Worm (Caenorhabditis elegans) whole organism, L4 larva: ENCODE results near the gene dlg-1.

Experiments used
- F10B5.3 ChIP-seq: sonication (generic microtip); optimal IDR thresholded peaks from 2 replicates; lab custom pipeline; 2016; ENCODE audit warnings: mild to moderate bottlenecking, missing genetic modification characterization, missing compliant biosample characterization
- F44E2.7 ChIP-seq: fragments of 200-800 bp; sonication (Bioruptor generic); IDR thresholded peaks from 2 replicates; pipeline ENCODE4 v2.1.2; 2022; ENCODE audit warnings: missing genetic modification characterization, missing compliant biosample characterization
- F49E8.2 ChIP-seq: sonication (generic microtip); optimal IDR thresholded peaks from 2 replicates; lab custom pipeline; 2016; ENCODE audit warnings: missing compliant biosample characterization, mild to moderate bottlenecking, missing genetic modification characterization, borderline replicate concordance
- ZK337.2 ChIP-seq: fragments of 200-800 bp; sonication (Bioruptor generic); IDR thresholded peaks from 2 replicates; pipeline ENCODE4 v1.3.6; 2022; ENCODE audit warnings: missing genetic modification reagents, missing genetic modification characterization, missing compliant biosample characterization
- aha-1 ChIP-seq: fragments of 150-350 bp; peaks from one replicate; lab custom pipeline; 2014; ENCODE audit warnings: missing biosample characterization, missing genetic modification characterization
- ama-1 ChIP-seq: fragments of 150-350 bp; optimal IDR thresholded peaks from 2 replicates; lab custom pipeline; 2014; ENCODE audit warnings: inconsistent platforms, mixed read lengths
- attf-4 ChIP-seq: sonication (generic microtip); optimal IDR thresholded peaks from 3 replicates; lab custom pipeline; 2017; ENCODE audit warnings: missing biosample characterization, missing genetic modification characterization
- ceh-20 ChIP-seq: fragments of 200-800 bp; sonication (Bioruptor generic); IDR thresholded peaks from 2 replicates; pipeline ENCODE4 v1.3.6; 2022; ENCODE audit warnings: missing genetic modification reagents, missing genetic modification characterization, missing compliant biosample characterization
- ceh-62 ChIP-seq: sonication (generic microtip); optimal IDR thresholded peaks from 2 replicates; lab custom pipeline; 2017; ENCODE audit warnings: missing biosample characterization, missing genetic modification characterization
- ceh-82 ChIP-seq: sonication (generic microtip); optimal IDR thresholded peaks from 2 replicates; lab custom pipeline; 2017; ENCODE audit warnings: missing biosample characterization, missing genetic modification characterization
- daf-16 ChIP-seq, 3 experiments: sonication (generic microtip); optimal IDR thresholded peaks; 2 replicates each; lab custom pipeline; 2016 to 2017; ENCODE audit warnings: missing genetic modification characterization in 3 of 3, missing genetic modification reagents in 3 of 3, mild to moderate bottlenecking in 2 of 3, missing compliant biosample characterization in 2 of 3, missing biosample characterization in 1 of 3, moderate library complexity in 1 of 3
- daf-19 ChIP-seq: fragments of 200-800 bp; sonication (Bioruptor generic); conservative IDR thresholded peaks from 2 replicates; pipeline ENCODE4 v1.3.6; 2022; ENCODE audit warnings: missing genetic modification characterization, missing compliant biosample characterization
- dve-1 ChIP-seq: sonication (generic microtip); optimal IDR thresholded peaks from 2 replicates; lab custom pipeline; 2017; ENCODE audit warnings: antibody characterized with exemption, mild to moderate bottlenecking, missing genetic modification characterization, missing compliant biosample characterization; ENCODE audit not compliant: insufficient read depth
- egl-27 ChIP-seq: sonication (generic microtip); optimal IDR thresholded peaks from 3 replicates; lab custom pipeline; 2017; ENCODE audit warnings: missing biosample characterization, missing genetic modification reagents, missing genetic modification characterization
- egl-43 ChIP-seq: fragments of 200-800 bp; sonication (Bioruptor generic); IDR thresholded peaks from 2 replicates; pipeline ENCODE4 v1.3.6; 2022; ENCODE audit warnings: missing genetic modification reagents, missing genetic modification characterization, missing compliant biosample characterization
- hmg-1.1 ChIP-seq: fragments of 200-800 bp; sonication (Bioruptor generic); IDR thresholded peaks from 2 replicates; pipeline ENCODE4 v1.3.6; 2022; ENCODE audit warnings: missing genetic modification reagents, missing genetic modification characterization, missing compliant biosample characterization
- lin-29 ChIP-seq: fragments of 200-800 bp; sonication (Bioruptor generic); IDR thresholded peaks from 2 replicates; pipeline ENCODE4 v1.3.6; 2022; ENCODE audit warnings: missing genetic modification reagents, missing genetic modification characterization, missing compliant biosample characterization
- lir-3 ChIP-seq: sonication (generic microtip); optimal IDR thresholded peaks from 2 replicates; lab custom pipeline; 2016; ENCODE audit warnings: mild to moderate bottlenecking, missing genetic modification characterization, missing compliant biosample characterization
- lsy-2 ChIP-seq, 2 experiments: fragments of 150-350 bp in 1 of 2; sonication (generic microtip) in 1 of 2; optimal IDR thresholded peaks; 2 replicates each; lab custom pipeline; 2014 to 2017; ENCODE audit warnings: missing biosample characterization in 2 of 2, missing genetic modification characterization in 2 of 2
- madf-9 ChIP-seq: fragments of 200-800 bp; sonication (Bioruptor generic); conservative IDR thresholded peaks from 2 replicates; pipeline ENCODE4 v1.3.6; 2022; ENCODE audit warnings: missing genetic modification reagents, missing genetic modification characterization, missing compliant biosample characterization
- mdl-1 ChIP-seq, 2 experiments: fragments of 150-350 bp in 1 of 2; sonication (generic microtip) in 1 of 2; optimal IDR thresholded peaks; 2 replicates each; lab custom pipeline; 2014 to 2017; ENCODE audit warnings: missing biosample characterization in 2 of 2, missing genetic modification characterization in 2 of 2
- mep-1 ChIP-seq: fragments of 150-350 bp; sonication (generic microtip); optimal IDR thresholded peaks from 3 replicates; lab custom pipeline; 2014; ENCODE audit warnings: missing biosample characterization, missing genetic modification characterization
- mes-2 ChIP-seq: sonication (generic microtip); optimal IDR thresholded peaks from 2 replicates; lab custom pipeline; 2016; ENCODE audit warnings: missing genotype, mild to moderate bottlenecking, missing genetic modification characterization, missing compliant biosample characterization; ENCODE audit not compliant: poor library complexity, severe bottlenecking
- mxl-3 ChIP-seq: fragments of 200-800 bp; sonication (Bioruptor generic); optimal IDR thresholded peaks from 2 replicates; lab custom pipeline; 2018; ENCODE audit warnings: mild to moderate bottlenecking, missing genetic modification characterization, missing compliant biosample characterization
- nhr-102 ChIP-seq: sonication (generic microtip); optimal IDR thresholded peaks from 2 replicates; lab custom pipeline; 2016; ENCODE audit warnings: mild to moderate bottlenecking, missing genetic modification characterization, moderate library complexity, missing compliant biosample characterization
- nhr-25 ChIP-seq: sonication (generic microtip); optimal IDR thresholded peaks from 2 replicates; lab custom pipeline; 2017; ENCODE audit warnings: missing genetic modification characterization, mild to moderate bottlenecking, missing compliant biosample characterization, antibody characterized with exemption, moderate library complexity, borderline replicate concordance; ENCODE audit not compliant: insufficient read depth
- nhr-48 ChIP-seq: sonication (generic microtip); optimal IDR thresholded peaks from 2 replicates; lab custom pipeline; 2016; ENCODE audit warnings: mild to moderate bottlenecking, missing genetic modification characterization, missing compliant biosample characterization
- nhr-6 ChIP-seq: fragments of 150-350 bp; optimal IDR thresholded peaks from 2 replicates; lab custom pipeline; 2014; ENCODE audit warnings: missing biosample characterization, missing genetic modification characterization
- nhr-76 ChIP-seq: fragments of 150-350 bp; optimal IDR thresholded peaks from 2 replicates; lab custom pipeline; 2014; ENCODE audit warnings: missing biosample characterization, missing genetic modification characterization
- pha-4 ChIP-seq, 2 experiments: fragments of 150-350 bp in 1 of 2; fragments of 200-800 bp in 1 of 2; sonication (Bioruptor generic) in 1 of 2; IDR thresholded peaks in 1 of 2; optimal IDR thresholded peaks in 1 of 2; 2 replicates each; pipeline versions ENCODE4 v1.3.6 to Lab custom; 2014 to 2022; ENCODE audit warnings: missing genetic modification characterization in 2 of 2, missing genetic modification reagents in 2 of 2, missing biosample characterization in 1 of 2, missing compliant biosample characterization in 1 of 2
- pqm-1 ChIP-seq: sonication (generic microtip); optimal IDR thresholded peaks from 2 replicates; lab custom pipeline; 2017; ENCODE audit warnings: missing biosample characterization, missing genetic modification characterization
- snpc-4 ChIP-seq: fragments of 150-350 bp; optimal IDR thresholded peaks from 2 replicates; lab custom pipeline; 2014; ENCODE audit warnings: missing biosample characterization, missing genetic modification characterization
- tag-97 ChIP-seq: fragments of 200-800 bp; sonication (Bioruptor generic); IDR thresholded peaks from 2 replicates; pipeline ENCODE4 v1.3.6; 2022; ENCODE audit warnings: missing genetic modification characterization, missing compliant biosample characterization
- unc-39 ChIP-seq: sonication (generic microtip); optimal IDR thresholded peaks from 2 replicates; lab custom pipeline; 2017; ENCODE audit warnings: missing biosample characterization, missing genetic modification characterization
- unc-62 ChIP-seq, 3 experiments: fragments of 150-350 bp in 1 of 3; sonication (generic microtip); optimal IDR thresholded peaks in 2 of 3; peaks in 1 of 3; 1 replicate in 1 of 3; 2 replicates in 2 of 3; lab custom pipeline; 2014 to 2017; ENCODE audit warnings: missing biosample characterization in 3 of 3, missing genetic modification characterization in 3 of 3, missing genetic modification reagents in 3 of 3, missing genotype in 1 of 3
- vab-7 ChIP-seq: fragments of 200-800 bp; sonication (Bioruptor generic); IDR thresholded peaks from 2 replicates; pipeline ENCODE4 v1.3.6; 2022; ENCODE audit warnings: missing genetic modification reagents, missing genetic modification characterization, missing compliant biosample characterization
- ztf-11 ChIP-seq: fragments of 150-350 bp; optimal IDR thresholded peaks from 2 replicates; lab custom pipeline; 2014; ENCODE audit warnings: missing biosample characterization, missing genetic modification characterization

The dlg-1 gene

ce11 chrX:5485284-5485927 lies 5.9 kb downstream of the dlg-1 start (continued):
- TF ChIP-seq hmg-1.1 (GFP tag; lab: Robert Waterston, UW) (0 out of 2 replicates have a peak, but pooled peaks have one; percentile 8), egl-43 (GFP tag; lab: Robert Waterston, UW) (peak; percentile 56; the same call in 1 of the 2 replicates), egl-27 (no peak), madf-9 (GFP tag; lab: Robert Waterston, UW) (no peak), vab-7 (0 out of 2 replicates have a peak, but pooled peaks have one; percentile 36)
- TF ChIP-seq, all 104 proteins: peak for 19

ce11 chrX:5485931-5486537 lies 6.5 kb downstream of the dlg-1 start, which contains the start of gene C25F6.1:
C25F6.1 (plus strand) TSS chrX:5486487.
- TF ChIP-seq lin-29 (GFP tag; lab: Robert Waterston, UW) = no peak
- no peak for TF ChIP-seq ceh-20 (GFP tag; lab: Robert Waterston, UW)
- TF ChIP-seq F10B5.3 = no peak
- TF ChIP-seq egl-27 = no peak
- peak; percentile 61 for TF ChIP-seq mes-2 (tag; lab: Kevin White, UChicago)
- no peak for TF ChIP-seq daf-19
- TF ChIP-seq F49E8.2 (tag; lab: Kevin White, UChicago) = no peak
- TF ChIP-seq dve-1 = no peak
- TF ChIP-seq tag-97 (GFP tag; lab: Robert Waterston, UW) = no peak
- no peak for TF ChIP-seq ceh-62 (tag; lab: Kevin White, UChicago)
- no peak for TF ChIP-seq snpc-4 (tag; lab: Kevin White, UChicago)
- TF ChIP-seq ZK337.2 (GFP tag; lab: Robert Waterston, UW) = no peak
- TF ChIP-seq unc-62 (GFP tag; optimal IDR thresholded peaks at IDR 0.05 in 1 of 2; lab: Kevin White, UChicago) = peak in 1 of 2 experiments; percentile 81
- TF ChIP-seq unc-62 (tag; optimal IDR thresholded peaks at IDR 0.05; lab: Kevin White, UChicago) = no peak
- no peak for TF ChIP-seq mxl-3 (GFP tag; lab: Kevin White, UChicago)
- no peak for TF ChIP-seq F44E2.7 (GFP tag; lab: Robert Waterston, UW)
- no peak for TF ChIP-seq daf-16 (GFP tag; optimal IDR thresholded peaks at IDR 0.05; lab: Kevin White, UChicago)
- TF ChIP-seq daf-16 (tag; optimal IDR thresholded peaks at IDR 0.05; lab: Kevin White, UChicago) = peak; percentile 14
- TF ChIP-seq mep-1 (tag; lab: Kevin White, UChicago) = peak; percentile 38
- TF ChIP-seq ztf-11 (tag; lab: Kevin White, UChicago) = no peak
- TF ChIP-seq pha-4 (GFP tag; IDR thresholded peaks at IDR 0.05; lab: Robert Waterston, UW) = no peak
- TF ChIP-seq pha-4 (tag; optimal IDR thresholded peaks at IDR 0.05; lab: Kevin White, UChicago) = no peak
- TF ChIP-seq lsy-2 (tag; optimal IDR thresholded peaks at IDR 0.05; lab: Kevin White, UChicago) = peak in 1 of 2 experiments; percentile 30
- TF ChIP-seq unc-39 (tag; lab: Kevin White, UChicago) = no peak
- no peak for TF ChIP-seq nhr-6
- TF ChIP-seq attf-4 (tag; lab: Kevin White, UChicago) = no peak
- no peak for TF ChIP-seq lir-3 (tag; lab: Kevin White, UChicago)
- no peak for TF ChIP-seq nhr-102 (tag; lab: Kevin White, UChicago)
- peak; percentile 57 for TF ChIP-seq aha-1 (tag; lab: Kevin White, UChicago)
- no peak for TF ChIP-seq nhr-48 (tag; lab: Kevin White, UChicago)
- TF ChIP-seq mdl-1 (tag; optimal IDR thresholded peaks at IDR 0.05; lab: Kevin White, UChicago) = no peak
- TF ChIP-seq nhr-25 (tag; lab: Kevin White, UChicago) = no peak
- no peak for TF ChIP-seq pqm-1
- TF ChIP-seq nhr-76 (tag; lab: Kevin White, UChicago) = no peak
- TF ChIP-seq ceh-82 = no peak
- TF ChIP-seq ama-1 (lab: Kevin White, UChicago) = no peak
- TF ChIP-seq, all 104 proteins: peak for 6
